Worm (Caenorhabditis elegans) whole organism, L2 larva: Measurements from ENCODE around the gene R10E11.9.

Experiments used
- ama-1 ChIP-seq: fragments of 150-350 bp; optimal IDR thresholded peaks from 2 replicates; lab custom pipeline; 2018; ENCODE audit warnings: inconsistent platforms
- ceh-16 ChIP-seq: fragments of 150-350 bp; optimal IDR thresholded peaks from 2 replicates; lab custom pipeline; 2014; ENCODE audit warnings: missing biosample characterization, missing genetic modification characterization
- egl-27 ChIP-seq: sonication (generic microtip); optimal IDR thresholded peaks from 3 replicates; lab custom pipeline; 2017; ENCODE audit warnings: missing biosample characterization, missing genetic modification reagents, missing genetic modification characterization
- elt-1 ChIP-seq: fragments of 150-350 bp; optimal IDR thresholded peaks from 2 replicates; lab custom pipeline; 2014; ENCODE audit warnings: missing biosample characterization, missing genetic modification characterization
- fos-1 ChIP-seq: fragments of 150-350 bp; optimal IDR thresholded peaks from 2 replicates; lab custom pipeline; 2014; ENCODE audit warnings: missing biosample characterization, missing genetic modification characterization
- lsy-2 ChIP-seq, 2 experiments: fragments of 150-350 bp in 1 of 2; sonication (generic microtip) in 1 of 2; optimal IDR thresholded peaks; 2 replicates each; lab custom pipeline; 2014 to 2017; ENCODE audit warnings: missing biosample characterization in 2 of 2, missing genetic modification characterization in 2 of 2
- nhr-25 ChIP-seq: fragments of 150-350 bp; sonication (generic microtip); optimal IDR thresholded peaks from 3 replicates; lab custom pipeline; 2014; ENCODE audit warnings: missing biosample characterization, missing genetic modification characterization
- sma-9 ChIP-seq, 2 experiments: fragments of 150-350 bp in 1 of 2; sonication (generic microtip) in 1 of 2; optimal IDR thresholded peaks; 2 replicates each; lab custom pipeline; 2014 to 2016; ENCODE audit warnings: missing genetic modification characterization in 2 of 2, mild to moderate bottlenecking in 1 of 2, missing biosample characterization in 1 of 2, missing compliant biosample characterization in 1 of 2, missing genetic modification reagents in 1 of 2, moderate library complexity in 1 of 2

DNA sequence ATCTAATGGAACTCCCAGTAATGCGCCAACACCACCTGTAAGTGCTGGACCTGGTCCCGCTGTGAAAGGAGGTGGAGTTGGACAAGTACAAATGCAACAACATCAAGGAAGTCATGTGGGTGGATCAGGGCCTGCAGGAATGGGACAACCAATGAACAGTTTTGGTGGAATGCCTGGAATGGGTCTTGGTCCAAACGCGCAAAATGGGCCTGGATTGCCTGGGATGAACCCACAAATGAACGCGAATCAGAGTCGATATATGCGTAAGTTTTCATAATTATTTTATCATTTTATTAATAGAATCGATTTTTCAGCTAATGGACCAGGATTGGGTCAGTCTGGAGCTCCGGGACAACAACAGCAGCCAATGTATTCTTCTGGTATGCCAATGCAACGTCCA, 21.0 kb downstream of the R10E11.9 start:
- no peak for TF ChIP-seq ama-1
- TF ChIP-seq lsy-2 (tag; optimal IDR thresholded peaks at IDR 0.05; lab: Kevin White, UChicago): no peak
- TF ChIP-seq elt-1: no peak
- no peak for TF ChIP-seq nhr-25 (tag; lab: Kevin White, UChicago)
- TF ChIP-seq ceh-16: no peak
- no peak for TF ChIP-seq egl-27 (tag; lab: Kevin White, UChicago)
- no peak for TF ChIP-seq fos-1 (tag; lab: Kevin White, UChicago)
- TF ChIP-seq sma-9 (GFP tag; optimal IDR thresholded peaks at IDR 0.05; lab: Kevin White, UChicago): no peak
- no peak for TF ChIP-seq sma-9 (tag; optimal IDR thresholded peaks at IDR 0.05; lab: Kevin White, UChicago)
